Fruit fly (Drosophila melanogaster) whole organism, pupa: ENCODE results near the gene CG8301.

Experiments
- CG10348 ChIP-seq: fragments of 200-800 bp; sonication (Bioruptor generic); IDR thresholded peaks from 2 replicates; pipeline ENCODE4 v1.3.6; 2022; ENCODE audit warnings: missing biosample characterization, missing genetic modification characterization
- CG12605 ChIP-seq: fragments of 200-800 bp; sonication (Bioruptor generic); IDR thresholded peaks from 2 replicates; pipeline ENCODE4 v1.3.6; 2022; ENCODE audit warnings: missing biosample characterization, missing genetic modification characterization
- CG32121 ChIP-seq: fragments of 200-800 bp; sonication (Bioruptor generic); IDR thresholded peaks from 2 replicates; pipeline ENCODE4 v1.3.6; 2022; ENCODE audit warnings: missing biosample characterization, missing genetic modification characterization
- CG4496 ChIP-seq: fragments of 200-800 bp; sonication (Bioruptor generic); IDR thresholded peaks from 3 replicates; pipeline ENCODE4 v1.3.6; 2022; ENCODE audit warnings: missing biosample characterization, missing genetic modification characterization
- CG8159 ChIP-seq: fragments of 200-800 bp; sonication (Bioruptor generic); optimal IDR thresholded peaks from 3 replicates; lab custom pipeline; 2018; ENCODE audit warnings: missing biosample characterization, mild to moderate bottlenecking, missing genetic modification characterization, moderate library complexity
- D1 ChIP-seq: fragments of 200-800 bp; sonication (Bioruptor generic); optimal IDR thresholded peaks from 2 replicates; lab custom pipeline; 2018; ENCODE audit warnings: missing biosample characterization, mild to moderate bottlenecking, missing genetic modification characterization, moderate library complexity

DNA sequence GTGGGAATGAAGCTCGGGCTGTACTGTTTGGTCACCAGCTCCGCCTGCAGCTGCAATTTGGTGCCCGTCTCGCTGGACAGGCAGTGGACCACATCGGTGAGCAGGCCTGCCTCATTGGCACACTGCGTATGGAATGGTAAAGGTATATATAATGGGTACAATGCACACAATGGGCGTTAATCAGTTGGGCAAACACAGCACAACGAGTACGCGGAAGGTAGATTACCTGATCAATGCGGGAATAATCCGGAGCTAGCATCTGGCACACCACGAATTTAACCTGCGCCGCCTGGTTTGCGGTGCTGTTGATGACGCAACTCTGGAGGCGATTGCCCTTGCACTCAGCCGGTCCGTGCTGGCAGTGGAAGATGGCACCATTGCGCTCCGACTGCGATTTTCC, 44.3 kb downstream of the CG8301 start:
- TF ChIP-seq CG10348 (GFP tag; lab: Robert Waterston, UW), result no peak
- TF ChIP-seq CG32121 (GFP tag; lab: Robert Waterston, UW), result peak; percentile 24; the same call in 1 of the 2 replicates
- no peak for TF ChIP-seq CG8159 (tag; lab: Kevin White, UChicago)
- TF ChIP-seq D1 (tag; lab: Kevin White, UChicago), result no peak
- no peak for TF ChIP-seq CG4496
- TF ChIP-seq CG12605 (GFP tag; lab: Robert Waterston, UW), result 0 out of 2 replicates have a peak, but pooled peaks have one; percentile 8
